Worm (Caenorhabditis elegans) whole organism, late embryonic: Measurements from ENCODE around the gene F19B10.5.

Experiments used
- F13H6.1 ChIP-seq: sonication (generic microtip); optimal IDR thresholded peaks from 2 replicates; lab custom pipeline; 2016; ENCODE audit warnings: missing genetic modification characterization, missing compliant biosample characterization
- K02D7.2 ChIP-seq: sonication (generic microtip); optimal IDR thresholded peaks from 2 replicates; lab custom pipeline; 2017; ENCODE audit warnings: mild to moderate bottlenecking, missing genetic modification characterization, missing compliant biosample characterization
- ahr-1 ChIP-seq: sonication (generic microtip); optimal IDR thresholded peaks from 2 replicates; lab custom pipeline; 2016; ENCODE audit warnings: missing genetic modification characterization, missing compliant biosample characterization
- ceh-19 ChIP-seq: fragments of 200-800 bp; sonication (Bioruptor generic); optimal IDR thresholded peaks from 2 replicates; lab custom pipeline; 2018; ENCODE audit warnings: mild to moderate bottlenecking, missing genetic modification characterization, missing compliant biosample characterization
- ceh-2 ChIP-seq: sonication (generic microtip); optimal IDR thresholded peaks from 2 replicates; lab custom pipeline; 2016; ENCODE audit warnings: missing genotype, missing genetic modification characterization, missing compliant biosample characterization
- ceh-22 ChIP-seq: sonication (generic microtip); optimal IDR thresholded peaks from 2 replicates; lab custom pipeline; 2017; ENCODE audit warnings: missing biosample characterization, missing genetic modification characterization
- ceh-24 ChIP-seq: sonication (generic microtip); optimal IDR thresholded peaks from 2 replicates; lab custom pipeline; 2016; ENCODE audit warnings: mild to moderate bottlenecking, missing genetic modification characterization, missing compliant biosample characterization
- ceh-30 ChIP-seq: fragments of 150-350 bp; optimal IDR thresholded peaks from 2 replicates; lab custom pipeline; 2014; ENCODE audit warnings: missing biosample characterization, missing genetic modification characterization
- ceh-31 ChIP-seq: sonication (generic microtip); optimal IDR thresholded peaks from 2 replicates; lab custom pipeline; 2016; ENCODE audit warnings: missing genetic modification characterization, missing compliant biosample characterization
- ceh-45 ChIP-seq: fragments of 200-800 bp; sonication (Bioruptor generic); IDR thresholded peaks from 2 replicates; pipeline ENCODE4 v1.3.6; 2022; ENCODE audit warnings: missing genetic modification reagents, missing genetic modification characterization, missing compliant biosample characterization
- ceh-6 ChIP-seq: fragments of 200-800 bp; sonication (Bioruptor generic); optimal IDR thresholded peaks from 2 replicates; lab custom pipeline; 2018; ENCODE audit warnings: mild to moderate bottlenecking, missing genetic modification characterization, missing compliant biosample characterization
- elt-2 ChIP-seq: sonication (generic microtip); optimal IDR thresholded peaks from 2 replicates; lab custom pipeline; 2016; ENCODE audit warnings: missing genetic modification reagents, missing genetic modification characterization, missing compliant biosample characterization
- elt-4 ChIP-seq: sonication (generic microtip); optimal IDR thresholded peaks from 2 replicates; lab custom pipeline; 2016; ENCODE audit warnings: missing genetic modification characterization, missing compliant biosample characterization
- eyg-1 ChIP-seq: sonication (generic microtip); optimal IDR thresholded peaks from 2 replicates; lab custom pipeline; 2016; ENCODE audit warnings: missing genotype, missing genetic modification characterization, missing compliant biosample characterization
- fax-1 ChIP-seq: sonication (generic microtip); optimal IDR thresholded peaks from 2 replicates; lab custom pipeline; 2016; ENCODE audit warnings: missing genotype, missing genetic modification characterization, missing compliant biosample characterization
- fkh-10 ChIP-seq: fragments of 150-350 bp; optimal IDR thresholded peaks from 2 replicates; lab custom pipeline; 2014; ENCODE audit warnings: missing biosample characterization, missing genetic modification reagents, missing genetic modification characterization
- fkh-6 ChIP-seq: sonication (generic microtip); optimal IDR thresholded peaks from 2 replicates; lab custom pipeline; 2016; ENCODE audit warnings: missing genetic modification characterization, missing compliant biosample characterization
- gmeb-2 ChIP-seq: sonication (generic microtip); optimal IDR thresholded peaks from 2 replicates; lab custom pipeline; 2016; ENCODE audit warnings: missing genetic modification characterization, inconsistent platforms, missing compliant biosample characterization
- hlh-15 ChIP-seq: sonication (generic microtip); optimal IDR thresholded peaks from 2 replicates; lab custom pipeline; 2016; ENCODE audit warnings: missing genetic modification characterization, missing compliant biosample characterization
- hlh-30 ChIP-seq: sonication (generic microtip); optimal IDR thresholded peaks from 2 replicates; lab custom pipeline; 2017; ENCODE audit warnings: antibody characterized with exemption, missing genetic modification characterization, missing compliant biosample characterization; ENCODE audit not compliant: insufficient read depth
- hlh-8 ChIP-seq: sonication (generic microtip); optimal IDR thresholded peaks from 2 replicates; lab custom pipeline; 2016; ENCODE audit warnings: missing genotype, missing genetic modification characterization, missing compliant biosample characterization
- lin-11 ChIP-seq: fragments of 200-800 bp; sonication (Bioruptor generic); optimal IDR thresholded peaks from 2 replicates; lab custom pipeline; 2018; ENCODE audit warnings: mild to moderate bottlenecking, missing genetic modification characterization, missing compliant biosample characterization
- madf-2 ChIP-seq: sonication (generic microtip); optimal IDR thresholded peaks from 2 replicates; lab custom pipeline; 2017; ENCODE audit warnings: missing genetic modification characterization, missing compliant biosample characterization
- mec-3 ChIP-seq: sonication (generic microtip); optimal IDR thresholded peaks from 2 replicates; lab custom pipeline; 2016; ENCODE audit warnings: borderline replicate concordance, missing genetic modification characterization, missing compliant biosample characterization
- nfya-1 ChIP-seq: sonication (generic microtip); optimal IDR thresholded peaks from 2 replicates; lab custom pipeline; 2017; ENCODE audit warnings: missing genetic modification characterization, mild to moderate bottlenecking, missing compliant biosample characterization, antibody characterized with exemption, moderate library complexity
- nhr-232 ChIP-seq: sonication (generic microtip); optimal IDR thresholded peaks from 2 replicates; lab custom pipeline; 2016; ENCODE audit warnings: missing genetic modification characterization, missing compliant biosample characterization
- odd-2 ChIP-seq: sonication (generic microtip); optimal IDR thresholded peaks from 2 replicates; lab custom pipeline; 2017; ENCODE audit warnings: antibody characterized with exemption, mild to moderate bottlenecking, missing genetic modification characterization, missing compliant biosample characterization
- pax-1 ChIP-seq: fragments of 150-350 bp; optimal IDR thresholded peaks from 2 replicates; lab custom pipeline; 2014; ENCODE audit warnings: missing biosample characterization, missing genetic modification characterization
- pha-2 ChIP-seq: sonication (generic microtip); optimal IDR thresholded peaks from 2 replicates; lab custom pipeline; 2017; ENCODE audit warnings: mild to moderate bottlenecking, missing genetic modification characterization, missing compliant biosample characterization
- rnt-1 ChIP-seq: sonication (generic microtip); optimal IDR thresholded peaks from 2 replicates; lab custom pipeline; 2016; ENCODE audit warnings: missing genetic modification characterization, missing compliant biosample characterization
- sdc-2 ChIP-seq: sonication (generic microtip); optimal IDR thresholded peaks from 2 replicates; lab custom pipeline; 2016; ENCODE audit warnings: missing genotype, missing genetic modification characterization, missing compliant biosample characterization
- sox-4 ChIP-seq: sonication (generic microtip); optimal IDR thresholded peaks from 2 replicates; lab custom pipeline; 2017; ENCODE audit warnings: mild to moderate bottlenecking, missing genetic modification characterization, inconsistent platforms, missing compliant biosample characterization
- syd-9 ChIP-seq: sonication (generic microtip); optimal IDR thresholded peaks from 2 replicates; lab custom pipeline; 2016; ENCODE audit warnings: mild to moderate bottlenecking, missing genetic modification characterization, moderate library complexity, missing compliant biosample characterization
- tbx-2 ChIP-seq: sonication (generic microtip); optimal IDR thresholded peaks from 2 replicates; lab custom pipeline; 2016; ENCODE audit warnings: missing genetic modification characterization, missing compliant biosample characterization
- tbx-7 ChIP-seq: sonication (generic microtip); optimal IDR thresholded peaks from 2 replicates; lab custom pipeline; 2016; ENCODE audit warnings: missing genotype, missing genetic modification characterization, missing compliant biosample characterization
- ttx-3 ChIP-seq: sonication (generic microtip); optimal IDR thresholded peaks from 2 replicates; lab custom pipeline; 2016; ENCODE audit warnings: missing genetic modification reagents, missing genetic modification characterization, missing compliant biosample characterization
- unc-3 ChIP-seq, 2 experiments: fragments of 200-800 bp in 1 of 2; sonication (Bioruptor generic) in 1 of 2; sonication (generic microtip) in 1 of 2; conservative IDR thresholded peaks in 1 of 2; optimal IDR thresholded peaks in 1 of 2; 2 replicates each; pipeline versions ENCODE4 v1.3.6 to Lab custom; 2016 to 2022; ENCODE audit warnings: missing compliant biosample characterization in 2 of 2, missing genetic modification characterization in 2 of 2, missing genetic modification reagents in 1 of 2
- unc-55 ChIP-seq: sonication (generic microtip); optimal IDR thresholded peaks from 2 replicates; lab custom pipeline; 2017; ENCODE audit warnings: missing biosample characterization, missing genetic modification reagents, missing genetic modification characterization
- unc-86 ChIP-seq: sonication (generic microtip); optimal IDR thresholded peaks from 2 replicates; lab custom pipeline; 2016; ENCODE audit warnings: missing genetic modification characterization, missing compliant biosample characterization
- ztf-16 ChIP-seq: sonication (generic microtip); optimal IDR thresholded peaks from 2 replicates; lab custom pipeline; 2017; ENCODE audit warnings: missing genetic modification characterization, missing compliant biosample characterization

F19B10.5 gene

DNA sequence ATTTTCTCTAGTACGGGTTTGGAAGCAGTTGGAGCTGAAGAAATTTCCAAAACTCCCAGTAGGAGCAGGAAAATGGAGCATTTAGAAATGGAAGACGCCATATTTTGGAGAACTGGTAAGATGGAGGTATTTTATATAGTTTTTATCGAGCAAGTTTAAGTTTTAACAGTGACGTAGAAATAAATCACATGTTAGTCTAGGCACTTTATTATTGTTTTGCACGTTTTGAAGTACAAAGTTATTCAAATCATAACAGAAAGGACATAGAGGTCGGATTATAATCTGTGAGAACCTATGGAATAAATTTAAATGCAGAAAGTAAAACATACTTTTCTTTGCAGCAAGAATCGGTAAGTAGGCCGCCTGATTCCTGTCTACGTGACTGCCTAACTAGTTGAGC lies 8.3 kb downstream of the F19B10.5 start, which contains the start of gene F19B10.6:
F19B10.6 (minus strand) TSS at position 101 of the 400 bp plus-strand sequence.
- TF ChIP-seq K02D7.2 (tag; lab: Kevin White, UChicago) (no peak), fax-1 (tag; lab: Kevin White, UChicago) (no peak), gmeb-2 (tag; lab: Kevin White, UChicago) (no peak), elt-2 (tag; lab: Kevin White, UChicago) (no peak), odd-2 (no peak), pha-2 (no peak), fkh-6 (tag; lab: Kevin White, UChicago) (no peak), tbx-2 (tag; lab: Kevin White, UChicago) (no peak), hlh-15 (tag; lab: Kevin White, UChicago) (no peak), ceh-31 (no peak), syd-9 (no peak), elt-4 (tag; lab: Kevin White, UChicago) (no peak), mec-3 (no peak), ceh-2 (tag; lab: Kevin White, UChicago) (no peak), ceh-19 (no peak), eyg-1 (tag; lab: Kevin White, UChicago) (no peak), unc-86 (tag; lab: Kevin White, UChicago) (no peak), fkh-10 (GFP tag; lab: Kevin White, UChicago) (no peak), ttx-3 (tag; lab: Kevin White, UChicago) (no peak), hlh-30 (tag; lab: Kevin White, UChicago) (no peak)
- TF ChIP-seq, all 69 proteins: peak for 0

ce11 chrII:3664470-3664869 lies 9.0 kb downstream of the F19B10.5 start, which contains the start of gene F19B10.3:
TSS of gene F19B10.3 (plus strand) at chrII:3664770.
- TF ChIP-seq syd-9 (no peak), unc-55 (GFP tag; lab: Kevin White, UChicago) (no peak), ceh-24 (tag; lab: Kevin White, UChicago) (no peak), tbx-7 (tag; lab: Kevin White, UChicago) (no peak), rnt-1 (tag; lab: Kevin White, UChicago) (no peak), gmeb-2 (tag; lab: Kevin White, UChicago) (no peak), elt-4 (tag; lab: Kevin White, UChicago) (no peak), hlh-8 (tag; lab: Kevin White, UChicago) (no peak), ztf-16 (tag; lab: Kevin White, UChicago) (no peak), ceh-30 (tag; lab: Kevin White, UChicago) (no peak), fkh-6 (tag; lab: Kevin White, UChicago) (no peak)

DNA sequence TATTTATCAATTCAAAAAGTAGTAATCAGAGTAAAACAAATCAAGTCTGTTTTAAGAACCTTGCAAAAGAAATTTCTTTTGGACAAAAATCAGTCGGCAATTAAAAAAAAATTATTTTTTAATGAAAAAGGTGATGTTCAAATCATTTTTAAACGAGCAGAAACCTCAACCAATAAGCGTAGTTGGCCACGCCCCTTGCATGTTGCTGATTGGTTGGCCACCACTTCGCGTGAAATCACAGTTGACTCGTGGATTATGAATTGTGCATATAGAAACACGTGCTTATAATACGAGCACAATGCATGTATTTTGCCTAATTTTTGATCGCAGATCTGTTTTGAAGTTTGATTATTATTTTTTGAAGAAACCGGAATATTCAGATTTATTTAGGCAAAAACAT lies 9.7 kb downstream of the F19B10.5 start:
- TF ChIP-seq ceh-45 (GFP tag; lab: Robert Waterston, UW) (no peak), nfya-1 (tag; lab: Kevin White, UChicago) (peak; percentile 64)

- TF ChIP-seq pax-1 (tag; lab: Kevin White, UChicago) (no peak), lin-11 (tag; lab: Kevin White, UChicago) (no peak), ceh-2 (tag; lab: Kevin White, UChicago) (no peak), ceh-6 (no peak), ceh-22 (tag; lab: Kevin White, UChicago) (no peak), sox-4 (tag; lab: Kevin White, UChicago) (no peak), unc-86 (tag; lab: Kevin White, UChicago) (no peak), unc-3 (GFP tag; conservative IDR thresholded peaks at IDR 0.05; lab: Robert Waterston, UW) (no peak), unc-3 (tag; optimal IDR thresholded peaks at IDR 0.05; lab: Kevin White, UChicago) (no peak), nhr-232 (tag; lab: Kevin White, UChicago) (no peak), K02D7.2 (tag; lab: Kevin White, UChicago) (no peak), F13H6.1 (tag; lab: Kevin White, UChicago) (no peak), odd-2 (no peak), madf-2 (tag; lab: Kevin White, UChicago) (no peak), tbx-2 (tag; lab: Kevin White, UChicago) (no peak), sdc-2 (tag; lab: Kevin White, UChicago) (no peak), ahr-1 (no peak), fax-1 (tag; lab: Kevin White, UChicago) (no peak), nfya-1 (tag; lab: Kevin White, UChicago) (no peak)
Measured at ce11 chrII:3669315-3669714, 13.8 kb downstream of the F19B10.5 start, which contains the start of gene srx-97. TSS of gene srx-97 (minus strand) at chrII:3669415.
